Fruit fly (Drosophila melanogaster) whole organism, wandering third instar larva: ENCODE measurements around the gene CG15255.

Experiments
- Abd-B ChIP-seq: fragments of >200 bp; optimal IDR thresholded peaks from 2 replicates; lab custom pipeline; 2017; ENCODE audit warnings: missing biosample characterization, missing genetic modification characterization
- CG32264 ChIP-seq: fragments of 200-800 bp; sonication (Bioruptor generic); optimal IDR thresholded peaks from 2 replicates; lab custom pipeline; 2016; ENCODE audit warnings: missing biosample characterization, missing genetic modification characterization
- CG9705 ChIP-seq: fragments of 200-800 bp; sonication (Bioruptor generic); optimal IDR thresholded peaks from 2 replicates; lab custom pipeline; 2018; ENCODE audit warnings: missing biosample characterization, mild to moderate bottlenecking, missing genetic modification characterization
- CrebA ChIP-seq: fragments of 200-800 bp; sonication (Bioruptor generic); optimal IDR thresholded peaks from 2 replicates; lab custom pipeline; 2016; ENCODE audit warnings: missing biosample characterization, mild to moderate bottlenecking, missing genetic modification characterization, borderline replicate concordance
- Dif ChIP-seq: fragments of 200-275, 200-300 bp; sonication (Bioruptor generic); optimal IDR thresholded peaks from 2 replicates; lab custom pipeline; 2018; ENCODE audit warnings: missing biosample characterization, missing genetic modification characterization; ENCODE audit not compliant: partially characterized antibody
- GATAd ChIP-seq: sonication (Bioruptor generic); optimal IDR thresholded peaks from 2 replicates; lab custom pipeline; 2016; ENCODE audit warnings: missing biosample characterization, missing genetic modification characterization
- HLH106 ChIP-seq: fragments of 200-800 bp; optimal IDR thresholded peaks from 3 replicates; lab custom pipeline; 2019; ENCODE audit warnings: missing biosample characterization, mild to moderate bottlenecking, missing genetic modification characterization, moderate library complexity
- Hr78 ChIP-seq: fragments of >200 bp; optimal IDR thresholded peaks from 2 replicates; lab custom pipeline; 2017; ENCODE audit warnings: missing biosample characterization, missing genetic modification characterization
- Mio ChIP-seq: sonication (Bioruptor generic); optimal IDR thresholded peaks from 2 replicates; lab custom pipeline; 2016; ENCODE audit warnings: missing biosample characterization, missing genetic modification characterization
- Myc ChIP-seq: fragments of >200 bp; optimal IDR thresholded peaks from 2 replicates; lab custom pipeline; 2017
- N ChIP-seq: fragments of >200 bp; optimal IDR thresholded peaks from 2 replicates; lab custom pipeline; 2018; ENCODE audit warnings: missing biosample characterization, missing external identifiers, missing genetic modification characterization
- OdsH ChIP-seq: fragments of 200-800 bp; sonication (Bioruptor generic); optimal IDR thresholded peaks from 2 replicates; lab custom pipeline; 2016; ENCODE audit warnings: missing biosample characterization, mild to moderate bottlenecking, missing genetic modification characterization
- Sp1 ChIP-seq: fragments of 200-800 bp; sonication (Bioruptor generic); optimal IDR thresholded peaks from 3 replicates; lab custom pipeline; 2019; ENCODE audit warnings: missing biosample characterization, mild to moderate bottlenecking, missing genetic modification characterization, moderate library complexity
- Vsx2 ChIP-seq: fragments of 200-300, 225-300 bp; sonication (Bioruptor generic); optimal IDR thresholded peaks from 2 replicates; lab custom pipeline; 2018; ENCODE audit warnings: missing biosample characterization, missing genetic modification characterization; ENCODE audit not compliant: partially characterized antibody
- brk ChIP-seq: fragments of 200-800 bp; sonication (Bioruptor generic); optimal IDR thresholded peaks from 2 replicates; lab custom pipeline; 2016; ENCODE audit warnings: missing biosample characterization, mild to moderate bottlenecking, missing genetic modification characterization
- dl ChIP-seq, 2 experiments: fragments of 175-275, 200-275 bp in 1 of 2; fragments of 200-275 bp in 1 of 2; sonication (Bioruptor generic); optimal IDR thresholded peaks; lab custom pipeline; 2018; ENCODE audit warnings: mild to moderate bottlenecking in 2 of 2, missing biosample characterization in 2 of 2, missing genetic modification characterization in 2 of 2, moderate library complexity in 2 of 2; ENCODE audit not compliant: partially characterized antibody in 2 of 2, insufficient read depth in 1 of 2
- dmrt93B ChIP-seq: fragments of 200-800 bp; sonication (Bioruptor generic); optimal IDR thresholded peaks from 2 replicates; lab custom pipeline; 2018; ENCODE audit warnings: missing biosample characterization, mild to moderate bottlenecking, missing genetic modification characterization
- dsf ChIP-seq: sonication (Bioruptor generic); optimal IDR thresholded peaks from 2 replicates; lab custom pipeline; 2016; ENCODE audit warnings: missing biosample characterization, missing genetic modification characterization, borderline replicate concordance
- ey ChIP-seq: fragments of 200-800 bp; sonication (Bioruptor generic); optimal IDR thresholded peaks from 2 replicates; lab custom pipeline; 2016; ENCODE audit warnings: missing biosample characterization, missing genetic modification characterization
- foxo ChIP-seq, 2 experiments: fragments of 200-800 bp; sonication (Bioruptor generic); optimal IDR thresholded peaks; 2 replicates in 1 of 2; 3 replicates in 1 of 2; lab custom pipeline; 2016 to 2017; ENCODE audit warnings: missing biosample characterization in 2 of 2, missing genetic modification characterization in 2 of 2
- fru ChIP-seq: fragments of 200-800 bp; sonication (Bioruptor generic); optimal IDR thresholded peaks from 3 replicates; lab custom pipeline; 2016; ENCODE audit warnings: missing biosample characterization, mild to moderate bottlenecking, missing genetic modification characterization
- h ChIP-seq: fragments of 200-800 bp; sonication (Bioruptor generic); optimal IDR thresholded peaks from 3 replicates; lab custom pipeline; 2016; ENCODE audit warnings: missing biosample characterization, mild to moderate bottlenecking, missing genetic modification characterization
- lola ChIP-seq: fragments of >200 bp; optimal IDR thresholded peaks from 2 replicates; lab custom pipeline; 2017; ENCODE audit warnings: missing biosample characterization, missing genetic modification characterization
- pan ChIP-seq: fragments of >200 bp; optimal IDR thresholded peaks from 2 replicates; lab custom pipeline; 2017
- psq ChIP-seq: fragments of 200-800 bp; sonication (Bioruptor generic); optimal IDR thresholded peaks from 3 replicates; lab custom pipeline; 2017; ENCODE audit warnings: missing biosample characterization, mild to moderate bottlenecking, missing genetic modification characterization, moderate library complexity
- sage ChIP-seq: fragments of 200-800 bp; sonication (Bioruptor generic); optimal IDR thresholded peaks from 2 replicates; lab custom pipeline; 2016; ENCODE audit warnings: missing biosample characterization, mild to moderate bottlenecking, missing genetic modification characterization
- sv ChIP-seq: fragments of 200-800 bp; sonication (Bioruptor generic); optimal IDR thresholded peaks from 3 replicates; lab custom pipeline; 2016; ENCODE audit warnings: missing biosample characterization, missing genetic modification characterization
- tai ChIP-seq: sonication (Bioruptor generic); optimal IDR thresholded peaks from 2 replicates; lab custom pipeline; 2016; ENCODE audit warnings: missing biosample characterization, missing genetic modification characterization
- woc ChIP-seq: sonication (Bioruptor generic); optimal IDR thresholded peaks from 2 replicates; lab custom pipeline; 2016; ENCODE audit warnings: missing biosample characterization, mild to moderate bottlenecking, missing genetic modification characterization

Gene CG15255

dm6 chr2L:15629596-15630168 lies 18.2 kb upstream of the CG15255 start, which contains the start of gene CG18480 (continued):
- TF ChIP-seq tai (GFP tag; lab: Kevin White, UChicago): peak; percentile 16
- no peak for TF ChIP-seq psq (GFP tag; lab: Kevin White, UChicago)
- no peak for TF ChIP-seq Mio
- no peak for TF ChIP-seq N (GFP tag; lab: Kevin White, UChicago)
- TF ChIP-seq brk (GFP tag; lab: Kevin White, UChicago): peak; percentile 58
- TF ChIP-seq foxo (GFP tag; optimal IDR thresholded peaks at IDR 0.05; lab: Kevin White, UChicago): peak in 1 of 2 experiments; percentile 82
- TF ChIP-seq dsf (GFP tag; lab: Kevin White, UChicago): no peak
- TF ChIP-seq Hr78: no peak
- no peak for TF ChIP-seq Dif (GFP tag; lab: Kevin White, UChicago)
- TF ChIP-seq ey (GFP tag; lab: Kevin White, UChicago): peak; percentile 68
- TF ChIP-seq lola: no peak
- TF ChIP-seq HLH106 (tag; lab: Kevin White, UChicago): peak; percentile 54
- TF ChIP-seq fru (GFP tag; lab: Kevin White, UChicago): peak; percentile 74
- peak; percentile 79 for TF ChIP-seq h (GFP tag; lab: Kevin White, UChicago)

- TF ChIP-seq OdsH (GFP tag; lab: Kevin White, UChicago): no peak
- TF ChIP-seq dmrt93B (GFP tag; lab: Kevin White, UChicago): no peak
- no peak for TF ChIP-seq CG32264 (GFP tag; lab: Kevin White, UChicago)
- no peak for TF ChIP-seq CG9705 (GFP tag; lab: Kevin White, UChicago)
- no peak for TF ChIP-seq sv
Observed at dm6 chr2L:15628378-15628777, 16.9 kb upstream of the CG15255 start, which contains the start of gene CG7631. TSS of gene CG7631 (plus strand) at chr2L:15628678.

dm6 chr2L:15623458-15623857 lies 11.9 kb upstream of the CG15255 start, which contains the start of gene Or35a:
TSS of gene Or35a (minus strand) at chr2L:15623558.
- no peak for TF ChIP-seq Myc
- TF ChIP-seq Abd-B (GFP tag; lab: Kevin White, UChicago): no peak
- TF ChIP-seq dmrt93B (GFP tag; lab: Kevin White, UChicago): no peak
- TF ChIP-seq Vsx2 (GFP tag; lab: Kevin White, UChicago): no peak
- TF ChIP-seq pan: no peak
- no peak for TF ChIP-seq psq (GFP tag; lab: Kevin White, UChicago)
- no peak for TF ChIP-seq GATAd (GFP tag; lab: Kevin White, UChicago)
- no peak for TF ChIP-seq Dif (GFP tag; lab: Kevin White, UChicago)
- TF ChIP-seq, all 38 proteins: peak for 0

- no peak for TF ChIP-seq N (GFP tag; lab: Kevin White, UChicago)
- TF ChIP-seq GATAd (GFP tag; lab: Kevin White, UChicago): no peak
- no peak for TF ChIP-seq sage (GFP tag; lab: Kevin White, UChicago)
- TF ChIP-seq woc (GFP tag; lab: Kevin White, UChicago): no peak
Observed at dm6 chr2L:15616697-15617096, 5.2 kb upstream of the CG15255 start, which contains the start of gene CG11865. TSS of gene CG11865 (plus strand) at chr2L:15616997.

DNA sequence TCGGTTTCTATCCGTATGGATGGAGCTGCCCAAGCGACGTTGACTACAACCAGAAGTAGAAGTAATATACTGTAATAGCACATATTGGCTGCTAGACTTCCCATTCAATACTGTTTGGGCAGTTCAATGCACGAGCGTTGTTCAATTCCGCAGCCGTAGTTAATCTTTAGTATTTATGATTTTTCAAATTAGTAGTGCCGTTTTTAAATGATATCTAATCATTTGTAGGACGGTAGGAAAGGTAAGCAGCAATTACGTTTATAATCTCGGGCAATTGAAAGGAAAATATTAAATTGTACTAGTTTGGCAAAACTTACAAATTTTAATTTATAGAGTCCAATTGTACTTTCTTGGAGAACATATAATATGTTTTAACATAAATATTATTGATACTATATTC lies 4.7 kb upstream of the CG15255 start, which contains the start of gene CG15253:
CG15253 (minus strand) TSS at position 101 of the 400 bp plus-strand sequence.
- TF ChIP-seq fru (GFP tag; lab: Kevin White, UChicago): no peak
- TF ChIP-seq ey (GFP tag; lab: Kevin White, UChicago): no peak
- TF ChIP-seq Hr78: no peak
- TF ChIP-seq sv: no peak
- TF ChIP-seq CG9705 (GFP tag; lab: Kevin White, UChicago): no peak
- TF ChIP-seq CrebA (GFP tag; lab: Kevin White, UChicago): no peak
- TF ChIP-seq dl (GFP tag; optimal IDR thresholded peaks at IDR 0.05; lab: Kevin White, UChicago; ENCODE audit: insufficient read depth in 1 of 2, partially characterized antibody in 2 of 2): no peak
- no peak for TF ChIP-seq Abd-B (GFP tag; lab: Kevin White, UChicago)
- no peak for TF ChIP-seq OdsH (GFP tag; lab: Kevin White, UChicago)
- no peak for TF ChIP-seq dmrt93B (GFP tag; lab: Kevin White, UChicago)
- TF ChIP-seq HLH106 (tag; lab: Kevin White, UChicago): no peak
- TF ChIP-seq Sp1 (GFP tag; lab: Kevin White, UChicago): no peak
- TF ChIP-seq woc (GFP tag; lab: Kevin White, UChicago): no peak
- no peak for TF ChIP-seq pan
